Fruit fly (Drosophila melanogaster): ENCODE data around the gene ctp.
A peak's percentile ranks its signal among the peaks of the same experiment; 100 is the strongest.

The ctp gene

DNA sequence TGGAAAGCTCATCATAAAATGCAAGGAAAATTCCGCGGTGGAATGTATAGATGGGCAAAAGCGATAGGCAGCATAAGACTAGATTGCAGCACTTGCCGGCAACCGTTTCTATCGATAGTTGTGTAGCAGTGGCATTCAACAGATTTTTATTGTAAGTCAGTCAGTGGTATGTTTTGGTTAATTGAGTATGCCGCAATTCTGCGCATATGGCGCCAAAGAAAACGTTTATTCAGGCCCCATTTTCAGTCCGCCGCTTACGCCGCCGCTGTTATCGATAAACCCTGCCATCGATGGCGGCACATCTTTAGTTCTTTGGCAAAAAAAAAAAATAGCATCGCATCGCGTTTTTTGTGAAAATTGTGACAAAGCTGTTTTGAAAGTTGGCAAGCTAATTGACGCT lies 37.8 kb upstream of the ctp start, which contains the start of the genes Cbp80 and Torsin (continued):
- TF ChIP-seq CG9437 (GFP tag; optimal IDR thresholded peaks at IDR 0.05) = no peak
- TF ChIP-seq CG8281 (tag; optimal IDR thresholded peaks at IDR 0.05) = no peak
- no peak for TF ChIP-seq CG15011 (GFP tag; optimal IDR thresholded peaks at IDR 0.05)
- TF ChIP-seq prd (optimal IDR thresholded peaks at IDR 0.05) = no peak
- TF ChIP-seq prd (GFP tag; IDR thresholded peaks at IDR 0.05) = peak; percentile 34; the same call in 2 of the 3 replicates
- TF ChIP-seq CG30020 (tag; optimal IDR thresholded peaks at IDR 0.05) = peak; percentile 7
- no peak for TF ChIP-seq Tbp (GFP tag; optimal IDR thresholded peaks at IDR 0.05)
- TF ChIP-seq amos (GFP tag; IDR thresholded peaks at IDR 0.05; ENCODE audit: partially characterized antibody) = peak; percentile 77
- TF ChIP-seq CG4854 (GFP tag; optimal IDR thresholded peaks at IDR 0.05) = no peak
- peak; percentile 14 for TF ChIP-seq CG12391 (tag; optimal IDR thresholded peaks at IDR 0.05)
- TF ChIP-seq zfh2 (GFP tag; optimal IDR thresholded peaks at IDR 0.05) = peak; percentile 7
- TF ChIP-seq CG32772 (GFP tag; IDR thresholded peaks at IDR 0.05) = peak; percentile 68
- TF ChIP-seq CG13775 (GFP tag; optimal IDR thresholded peaks at IDR 0.05) = peak; percentile 1
- TF ChIP-seq ro (GFP tag; IDR thresholded peaks at IDR 0.05) = no peak
- peak; percentile 33; the same call in 1 of the 2 replicates for TF ChIP-seq CG42726 (GFP tag; IDR thresholded peaks at IDR 0.05; ENCODE audit: partially characterized antibody)
- TF ChIP-seq fd102C (GFP tag; optimal IDR thresholded peaks at IDR 0.05) = no peak
- no peak for TF ChIP-seq CG17359 (tag; optimal IDR thresholded peaks at IDR 0.05)
- no peak for TF ChIP-seq CG13624 (GFP tag; optimal IDR thresholded peaks at IDR 0.05)
- peak; percentile 93 for TF ChIP-seq nerfin-2 (GFP tag; IDR thresholded peaks at IDR 0.05; ENCODE audit: partially characterized antibody)
- no peak for TF ChIP-seq CG10209 (GFP tag; optimal IDR thresholded peaks at IDR 0.05)
- TF ChIP-seq ssp (GFP tag; IDR thresholded peaks at IDR 0.05) = 0 out of 2 replicates have a peak, but pooled peaks have one; percentile 22
- TF ChIP-seq CG31224 (GFP tag; IDR thresholded peaks at IDR 0.05) = no peak
- TF ChIP-seq CG11093 (GFP tag; IDR thresholded peaks at IDR 0.05) = no peak
- TF ChIP-seq CG34422 (GFP tag; IDR thresholded peaks at IDR 0.05) = 0 out of 3 replicates have a peak, but pooled peaks have one; percentile 31
- TF ChIP-seq CG14860 (GFP tag; IDR thresholded peaks at IDR 0.05; ENCODE audit: partially characterized antibody) = peak; percentile 94
- no peak for TF ChIP-seq Dip2 (GFP tag; IDR thresholded peaks at IDR 0.05)
- peak; percentile 83 for TF ChIP-seq MBD-R2 (GFP tag; IDR thresholded peaks at IDR 0.05)
- peak; percentile 14 for TF ChIP-seq wek (GFP tag; optimal IDR thresholded peaks at IDR 0.05)
- no peak for TF ChIP-seq Ssrp (tag; optimal IDR thresholded peaks at IDR 0.05)
- no peak for TF ChIP-seq chm (GFP tag; IDR thresholded peaks at IDR 0.05)
- TF ChIP-seq CG5245 (GFP tag; optimal IDR thresholded peaks at IDR 0.05) = no peak
- TF ChIP-seq CG8359 (GFP tag; optimal IDR thresholded peaks at IDR 0.05; ENCODE audit: borderline replicate concordance) = no peak
- 0 out of 2 replicates have a peak, but pooled peaks have one; percentile 15 for TF ChIP-seq peb (GFP tag; IDR thresholded peaks at IDR 0.05)
- no peak for TF ChIP-seq Ptx1 (GFP tag; IDR thresholded peaks at IDR 0.05)
- TF ChIP-seq Bgb (GFP tag; IDR thresholded peaks at IDR 0.05; ENCODE audit: partially characterized antibody) = peak; percentile 85
- no peak for TF ChIP-seq CG10431 (GFP tag; optimal IDR thresholded peaks at IDR 0.05)
- TF ChIP-seq ranshi (GFP tag; IDR thresholded peaks at IDR 0.05) = no peak
- TF ChIP-seq Pdp1 (GFP tag; optimal IDR thresholded peaks at IDR 0.05) = peak in 1 of 2 experiments; percentile 44
- TF ChIP-seq Hey (tag; optimal IDR thresholded peaks at IDR 0.05) = no peak
- peak; percentile 90 for TF ChIP-seq CG16813 (GFP tag; IDR thresholded peaks at IDR 0.05; ENCODE audit: partially characterized antibody)
- peak; percentile 52 for TF ChIP-seq pzg (GFP tag; optimal IDR thresholded peaks at IDR 0.05)
- TF ChIP-seq CG2120 (GFP tag; optimal IDR thresholded peaks at IDR 0.05) = peak; percentile 30
- peak; percentile 43 for TF ChIP-seq MESR4 (GFP tag; optimal IDR thresholded peaks at IDR 0.05)
- peak; percentile 81 for TF ChIP-seq Med (GFP tag)
- peak; percentile 48; the same call in 1 of the 2 replicates for TF ChIP-seq slbo (GFP tag; IDR thresholded peaks at IDR 0.05)
- no peak for TF ChIP-seq CG4707 (GFP tag; optimal IDR thresholded peaks at IDR 0.05)
- no peak for TF ChIP-seq CG31388 (GFP tag; optimal IDR thresholded peaks at IDR 0.05)
- TF ChIP-seq hb (GFP tag; IDR thresholded peaks at IDR 0.05; ENCODE audit: partially characterized antibody) = peak; percentile 91
- peak; percentile 58 for TF ChIP-seq CG17802 (tag; optimal IDR thresholded peaks at IDR 0.05)
- TF ChIP-seq CG14710 (tag; optimal IDR thresholded peaks at IDR 0.05) = peak; percentile 37
